Worm (Caenorhabditis elegans): Measurements from ENCODE around the gene C28C12.1.
A peak's percentile ranks its signal among the peaks of the same experiment; 100 is the strongest.

The C28C12.1 gene

DNA sequence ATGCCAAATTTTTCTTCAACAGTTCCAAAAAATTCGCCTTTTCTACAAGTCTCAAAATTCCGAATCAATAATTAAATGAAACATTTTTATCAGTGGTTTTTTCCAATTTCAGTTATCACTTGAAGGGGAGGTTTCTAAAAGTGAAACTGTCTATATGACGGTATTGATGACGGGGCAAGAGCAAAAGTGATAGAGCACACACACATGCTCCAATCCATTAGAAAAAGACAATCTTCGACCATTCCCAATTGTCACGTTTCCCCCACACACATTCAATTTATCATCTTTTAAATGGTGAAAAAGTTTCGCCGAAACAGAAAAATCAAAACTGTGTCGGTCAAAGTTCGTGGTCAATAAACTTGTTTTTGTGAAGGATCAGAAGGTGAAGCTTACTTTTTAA is 48.3 kb upstream of the C28C12.1 start:
- TF ChIP-seq pqm-1 (tag; optimal IDR thresholded peaks at IDR 0.05), result peak; percentile 52
- TF ChIP-seq aha-1 (tag; optimal IDR thresholded peaks at IDR 0.05), result no peak
- TF ChIP-seq nhr-71 (tag; optimal IDR thresholded peaks at IDR 0.05), result peak; percentile 6
- TF ChIP-seq elt-2 (tag; optimal IDR thresholded peaks at IDR 0.05), result peak; percentile 96
- peak in 1 of 2 experiments; percentile 2 for TF ChIP-seq lin-35 (GFP tag; optimal IDR thresholded peaks at IDR 0.05)

DNA sequence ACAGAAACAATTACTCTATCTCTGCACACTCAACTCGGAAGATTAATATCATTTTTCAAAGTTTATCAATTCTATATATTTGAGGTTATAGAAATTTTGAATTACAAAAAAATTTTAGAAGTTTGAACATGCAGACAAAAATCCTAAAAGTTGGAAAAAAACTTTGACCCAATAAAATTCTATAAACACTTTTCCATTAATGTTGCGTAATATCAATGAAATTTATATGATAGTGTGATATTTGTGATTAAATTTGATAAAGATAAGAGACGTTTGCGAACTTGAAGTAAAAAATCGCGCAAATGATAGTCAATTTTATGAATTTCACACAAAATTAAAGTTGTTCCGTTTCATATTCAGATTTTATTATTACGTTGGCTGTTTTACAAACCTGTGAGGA is 47.4 kb upstream of the C28C12.1 start:
- TF ChIP-seq fos-1 (tag; optimal IDR thresholded peaks at IDR 0.05) (no peak), elt-2 (tag; optimal IDR thresholded peaks at IDR 0.05) (peak; percentile 46), tlp-1 (tag; optimal IDR thresholded peaks at IDR 0.05) (peak; percentile 28), unc-98 (GFP tag; IDR thresholded peaks at IDR 0.05) (no peak)

DNA sequence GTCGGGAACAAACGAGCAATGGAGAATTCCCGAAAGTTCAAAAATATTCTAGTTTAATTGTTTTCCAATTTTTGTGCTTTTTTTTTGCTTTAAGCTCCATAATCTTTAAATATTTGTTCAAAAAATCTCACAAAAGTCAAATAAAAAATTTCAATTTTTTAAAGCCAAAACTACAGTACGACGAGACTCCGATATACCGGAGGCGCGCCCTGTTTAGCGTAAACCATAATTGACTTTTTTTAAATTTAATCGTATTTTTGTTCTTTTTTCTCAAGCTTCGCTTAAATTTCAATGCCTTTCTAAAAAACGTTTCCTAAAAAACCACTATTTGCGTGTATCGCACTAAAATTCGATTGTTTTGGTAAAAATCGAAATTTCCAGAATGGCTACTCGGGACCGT is 44.6 kb upstream of the C28C12.1 start, which contains the start of gene syx-4:
Gene syx-4 (plus strand): TSS at position 382 of the 400 bp plus-strand sequence.
- TF ChIP-seq nhr-47 (tag; optimal IDR thresholded peaks at IDR 0.05) (no peak), tlp-1 (tag; optimal IDR thresholded peaks at IDR 0.05) (no peak), unc-86 (tag; optimal IDR thresholded peaks at IDR 0.05) (no peak), unc-30 (tag; optimal IDR thresholded peaks at IDR 0.05) (no peak), nhr-20 (tag; optimal IDR thresholded peaks at IDR 0.05) (no peak), ztf-4 (tag; optimal IDR thresholded peaks at IDR 0.05) (no peak), zip-4 (GFP tag; optimal IDR thresholded peaks at IDR 0.05) (no peak), lin-14 (GFP tag; optimal IDR thresholded peaks at IDR 0.05) (no peak), ets-5 (GFP tag; IDR thresholded peaks at IDR 0.05) (no peak)

DNA sequence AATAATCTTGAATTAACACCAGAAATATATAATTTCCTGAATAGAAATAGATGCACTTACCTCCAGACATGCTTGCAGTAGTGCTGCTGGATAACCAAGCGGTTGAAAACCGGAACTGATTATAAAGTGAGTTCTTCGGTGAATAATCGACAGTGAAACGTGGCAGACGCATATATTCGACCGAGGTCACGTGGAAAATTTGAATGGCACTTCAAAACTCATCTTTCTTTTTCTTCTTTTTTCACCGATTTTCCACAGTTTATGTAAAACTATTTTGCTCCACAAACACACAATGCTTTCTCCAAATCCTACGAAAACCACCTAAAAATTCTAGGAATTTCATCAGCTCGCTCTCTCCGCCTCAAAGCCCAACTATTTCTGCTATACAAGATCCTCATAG is 41.3 kb upstream of the C28C12.1 start, which contains the start of gene ant-1.4:
Gene ant-1.4 (minus strand): TSS at position 101 of the 400 bp plus-strand sequence.
- TF ChIP-seq dpl-1 (GFP tag; optimal IDR thresholded peaks at IDR 0.05) (no peak), nhr-71 (tag; optimal IDR thresholded peaks at IDR 0.05) (no peak), pqm-1 (tag; optimal IDR thresholded peaks at IDR 0.05) (no peak), snpc-4 (tag; optimal IDR thresholded peaks at IDR 0.05) (no peak), jun-1 (tag; optimal IDR thresholded peaks at IDR 0.05) (no peak), ama-1 (optimal IDR thresholded peaks at IDR 0.05) (no peak), nhr-11 (tag; optimal IDR thresholded peaks at IDR 0.05) (no peak), ceh-88 (GFP tag; IDR thresholded peaks at IDR 0.05) (no peak), egl-13 (tag; optimal IDR thresholded peaks at IDR 0.05) (no peak), fkh-4 (tag; optimal IDR thresholded peaks at IDR 0.05; ENCODE audit: borderline replicate concordance) (no peak), lin-14 (GFP tag; optimal IDR thresholded peaks at IDR 0.05) (no peak), xbp-1 (tag; optimal IDR thresholded peaks at IDR 0.05) (no peak)

DNA sequence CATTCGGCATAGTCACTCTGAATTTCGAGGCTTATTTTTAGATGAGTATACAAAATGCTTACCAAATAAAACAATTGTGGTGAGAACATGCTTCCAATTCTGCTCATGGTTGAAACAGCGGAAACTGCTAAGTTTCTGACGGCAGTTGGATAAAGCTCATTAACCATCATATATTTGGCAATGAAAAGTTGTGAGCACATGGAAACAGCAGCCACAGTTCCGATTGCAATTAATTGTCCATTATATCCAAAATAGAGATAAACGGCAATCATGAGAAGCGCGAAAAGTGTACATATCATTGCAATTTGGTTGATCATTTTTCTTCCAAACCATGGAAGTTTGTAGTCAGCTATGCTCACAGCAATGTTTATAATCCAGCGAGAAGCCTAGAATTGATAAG is 40.3 kb upstream of the C28C12.1 start:
- no peak for TF ChIP-seq efl-1 (optimal IDR thresholded peaks at IDR 0.05)
- peak in 1 of 2 experiments; percentile 7 for TF ChIP-seq efl-1 (GFP tag; optimal IDR thresholded peaks at IDR 0.05 in 1 of 2)
- TF ChIP-seq isw-1 (GFP tag; IDR thresholded peaks at IDR 0.05), result no peak

DNA sequence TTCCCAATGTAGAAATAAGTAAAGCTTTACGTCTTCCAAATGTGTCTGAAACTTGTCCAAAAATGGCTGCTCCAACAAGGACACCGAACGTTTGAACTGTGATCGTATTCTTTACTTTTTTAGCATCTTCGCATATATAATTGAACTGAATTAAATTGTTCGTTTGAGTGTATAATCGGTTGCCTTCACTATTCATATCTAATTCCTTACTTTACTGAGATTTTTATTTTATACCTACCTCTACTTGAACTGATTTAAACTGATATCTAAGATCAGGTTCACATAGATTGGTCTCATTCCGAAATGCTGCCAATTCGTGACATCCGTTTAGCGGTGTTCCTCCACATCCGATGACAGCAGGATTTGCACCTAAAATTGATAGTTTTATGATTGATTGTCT is 39.1 kb upstream of the C28C12.1 start:
- no peak for TF ChIP-seq nhr-85 (tag)
- no peak for TF ChIP-seq skn-1 (tag; optimal IDR thresholded peaks at IDR 0.05)
- TF ChIP-seq elt-3 (tag; optimal IDR thresholded peaks at IDR 0.05), result no peak
- no peak for TF ChIP-seq pax-3 (tag; optimal IDR thresholded peaks at IDR 0.05)
- no peak for TF ChIP-seq efl-1 (optimal IDR thresholded peaks at IDR 0.05)
- TF ChIP-seq efl-1 (GFP tag; optimal IDR thresholded peaks at IDR 0.05 in 1 of 2), result peak in 1 of 2 experiments; percentile 52
- TF ChIP-seq nhr-84 (tag; optimal IDR thresholded peaks at IDR 0.05), result no peak
- no peak for TF ChIP-seq zip-4 (GFP tag; optimal IDR thresholded peaks at IDR 0.05)
- no peak for TF ChIP-seq jun-1 (tag; optimal IDR thresholded peaks at IDR 0.05)
